Fruit fly (Drosophila melanogaster) whole organism, wandering third instar larva: ENCODE measurements around the gene CG6972.

ENCODE experiments used
- Abd-B ChIP-seq: fragments of >200 bp; optimal IDR thresholded peaks from 2 replicates; lab custom pipeline; 2017; ENCODE audit warnings: missing biosample characterization, missing genetic modification characterization
- CG32264 ChIP-seq: fragments of 200-800 bp; sonication (Bioruptor generic); optimal IDR thresholded peaks from 2 replicates; lab custom pipeline; 2016; ENCODE audit warnings: missing biosample characterization, missing genetic modification characterization
- CG9705 ChIP-seq: fragments of 200-800 bp; sonication (Bioruptor generic); optimal IDR thresholded peaks from 2 replicates; lab custom pipeline; 2018; ENCODE audit warnings: missing biosample characterization, mild to moderate bottlenecking, missing genetic modification characterization
- CrebA ChIP-seq: fragments of 200-800 bp; sonication (Bioruptor generic); optimal IDR thresholded peaks from 2 replicates; lab custom pipeline; 2016; ENCODE audit warnings: missing biosample characterization, mild to moderate bottlenecking, missing genetic modification characterization, borderline replicate concordance
- GATAd ChIP-seq: sonication (Bioruptor generic); optimal IDR thresholded peaks from 2 replicates; lab custom pipeline; 2016; ENCODE audit warnings: missing biosample characterization, missing genetic modification characterization
- HLH106 ChIP-seq: fragments of 200-800 bp; optimal IDR thresholded peaks from 3 replicates; lab custom pipeline; 2019; ENCODE audit warnings: missing biosample characterization, mild to moderate bottlenecking, missing genetic modification characterization, moderate library complexity
- Hnf4 ChIP-seq: fragments of 200-800 bp; sonication (Bioruptor generic); optimal IDR thresholded peaks from 2 replicates; lab custom pipeline; 2016; ENCODE audit warnings: missing biosample characterization, mild to moderate bottlenecking, missing genetic modification characterization
- Hr78 ChIP-seq: fragments of >200 bp; optimal IDR thresholded peaks from 2 replicates; lab custom pipeline; 2017; ENCODE audit warnings: missing biosample characterization, missing genetic modification characterization
- Hr83 ChIP-seq: fragments of 200-300 bp; sonication (Bioruptor generic); optimal IDR thresholded peaks from 2 replicates; lab custom pipeline; 2016; ENCODE audit warnings: missing biosample characterization, mild to moderate bottlenecking, missing genetic modification characterization, moderate library complexity; ENCODE audit not compliant: poor library complexity, severe bottlenecking
- Jra ChIP-seq: sonication (Bioruptor generic); optimal IDR thresholded peaks from 2 replicates; lab custom pipeline; 2016; ENCODE audit warnings: missing biosample characterization, missing genetic modification characterization
- Mio ChIP-seq: sonication (Bioruptor generic); optimal IDR thresholded peaks from 2 replicates; lab custom pipeline; 2016; ENCODE audit warnings: missing biosample characterization, missing genetic modification characterization
- Myc ChIP-seq: fragments of >200 bp; optimal IDR thresholded peaks from 2 replicates; lab custom pipeline; 2017
- OdsH ChIP-seq: fragments of 200-800 bp; sonication (Bioruptor generic); optimal IDR thresholded peaks from 2 replicates; lab custom pipeline; 2016; ENCODE audit warnings: missing biosample characterization, mild to moderate bottlenecking, missing genetic modification characterization
- Rel ChIP-seq, 2 experiments: fragments of 200-800 bp; sonication (Bioruptor generic) in 1 of 2; optimal IDR thresholded peaks; 2 replicates in 1 of 2; 3 replicates in 1 of 2; lab custom pipeline; 2016 to 2019; ENCODE audit warnings: mild to moderate bottlenecking in 2 of 2, missing biosample characterization in 2 of 2, missing genetic modification characterization in 2 of 2, moderate library complexity in 1 of 2
- Sp1 ChIP-seq: fragments of 200-800 bp; sonication (Bioruptor generic); optimal IDR thresholded peaks from 3 replicates; lab custom pipeline; 2019; ENCODE audit warnings: missing biosample characterization, mild to moderate bottlenecking, missing genetic modification characterization, moderate library complexity
- Vsx2 ChIP-seq: fragments of 200-300, 225-300 bp; sonication (Bioruptor generic); optimal IDR thresholded peaks from 2 replicates; lab custom pipeline; 2018; ENCODE audit warnings: missing biosample characterization, missing genetic modification characterization; ENCODE audit not compliant: partially characterized antibody
- br ChIP-seq: fragments of 200-800 bp; sonication (Bioruptor generic); optimal IDR thresholded peaks from 2 replicates; lab custom pipeline; 2016; ENCODE audit warnings: missing biosample characterization, missing genetic modification characterization
- dl ChIP-seq, 2 experiments: fragments of 175-275, 200-275 bp in 1 of 2; fragments of 200-275 bp in 1 of 2; sonication (Bioruptor generic); optimal IDR thresholded peaks; lab custom pipeline; 2018; ENCODE audit warnings: mild to moderate bottlenecking in 2 of 2, missing biosample characterization in 2 of 2, missing genetic modification characterization in 2 of 2, moderate library complexity in 2 of 2; ENCODE audit not compliant: partially characterized antibody in 2 of 2, insufficient read depth in 1 of 2
- dmrt93B ChIP-seq: fragments of 200-800 bp; sonication (Bioruptor generic); optimal IDR thresholded peaks from 2 replicates; lab custom pipeline; 2018; ENCODE audit warnings: missing biosample characterization, mild to moderate bottlenecking, missing genetic modification characterization
- dsf ChIP-seq: sonication (Bioruptor generic); optimal IDR thresholded peaks from 2 replicates; lab custom pipeline; 2016; ENCODE audit warnings: missing biosample characterization, missing genetic modification characterization, borderline replicate concordance
- ey ChIP-seq: fragments of 200-800 bp; sonication (Bioruptor generic); optimal IDR thresholded peaks from 2 replicates; lab custom pipeline; 2016; ENCODE audit warnings: missing biosample characterization, missing genetic modification characterization
- foxo ChIP-seq, 2 experiments: fragments of 200-800 bp; sonication (Bioruptor generic); optimal IDR thresholded peaks; 2 replicates in 1 of 2; 3 replicates in 1 of 2; lab custom pipeline; 2016 to 2017; ENCODE audit warnings: missing biosample characterization in 2 of 2, missing genetic modification characterization in 2 of 2
- fru ChIP-seq: fragments of 200-800 bp; sonication (Bioruptor generic); optimal IDR thresholded peaks from 3 replicates; lab custom pipeline; 2016; ENCODE audit warnings: missing biosample characterization, mild to moderate bottlenecking, missing genetic modification characterization
- h ChIP-seq: fragments of 200-800 bp; sonication (Bioruptor generic); optimal IDR thresholded peaks from 3 replicates; lab custom pipeline; 2016; ENCODE audit warnings: missing biosample characterization, mild to moderate bottlenecking, missing genetic modification characterization
- lola ChIP-seq: fragments of >200 bp; optimal IDR thresholded peaks from 2 replicates; lab custom pipeline; 2017; ENCODE audit warnings: missing biosample characterization, missing genetic modification characterization
- pan ChIP-seq: fragments of >200 bp; optimal IDR thresholded peaks from 2 replicates; lab custom pipeline; 2017
- psq ChIP-seq: fragments of 200-800 bp; sonication (Bioruptor generic); optimal IDR thresholded peaks from 3 replicates; lab custom pipeline; 2017; ENCODE audit warnings: missing biosample characterization, mild to moderate bottlenecking, missing genetic modification characterization, moderate library complexity
- rgr ChIP-seq: fragments of 200-800 bp; sonication (Bioruptor generic); optimal IDR thresholded peaks from 3 replicates; lab custom pipeline; 2016; ENCODE audit warnings: missing biosample characterization, mild to moderate bottlenecking, missing genetic modification characterization
- sage ChIP-seq: fragments of 200-800 bp; sonication (Bioruptor generic); optimal IDR thresholded peaks from 2 replicates; lab custom pipeline; 2016; ENCODE audit warnings: missing biosample characterization, mild to moderate bottlenecking, missing genetic modification characterization
- sv ChIP-seq: fragments of 200-800 bp; sonication (Bioruptor generic); optimal IDR thresholded peaks from 3 replicates; lab custom pipeline; 2016; ENCODE audit warnings: missing biosample characterization, missing genetic modification characterization
- tai ChIP-seq: sonication (Bioruptor generic); optimal IDR thresholded peaks from 2 replicates; lab custom pipeline; 2016; ENCODE audit warnings: missing biosample characterization, missing genetic modification characterization
- usp ChIP-seq: fragments of >200 bp; optimal IDR thresholded peaks from 2 replicates; lab custom pipeline; 2017; ENCODE audit warnings: missing biosample characterization, missing genetic modification characterization
- woc ChIP-seq: sonication (Bioruptor generic); optimal IDR thresholded peaks from 2 replicates; lab custom pipeline; 2016; ENCODE audit warnings: missing biosample characterization, mild to moderate bottlenecking, missing genetic modification characterization

The CG6972 gene

dm6 chr3R:22684044-22684947 is 17.5 kb upstream of the CG6972 start:
- TF ChIP-seq tai (GFP tag; lab: Kevin White, UChicago): no peak
- TF ChIP-seq CrebA (GFP tag; lab: Kevin White, UChicago): no peak
- TF ChIP-seq psq (GFP tag; lab: Kevin White, UChicago): no peak
- no peak for TF ChIP-seq HLH106 (tag; lab: Kevin White, UChicago)
- TF ChIP-seq sv (GFP tag; lab: Kevin White, UChicago): no peak
- TF ChIP-seq CG9705 (GFP tag; lab: Kevin White, UChicago): peak; percentile 10
- TF ChIP-seq GATAd: no peak
- TF ChIP-seq Rel (GFP tag; optimal IDR thresholded peaks at IDR 0.05; lab: Kevin White, UChicago): no peak
- peak; percentile 75 for TF ChIP-seq Rel (tag; optimal IDR thresholded peaks at IDR 0.05; lab: Kevin White, UChicago)
- TF ChIP-seq dsf (GFP tag; lab: Kevin White, UChicago): no peak
- TF ChIP-seq foxo (GFP tag; optimal IDR thresholded peaks at IDR 0.05; lab: Kevin White, UChicago): peak in 1 of 2 experiments; percentile 33
- no peak for TF ChIP-seq lola (GFP tag; lab: Kevin White, UChicago)
- TF ChIP-seq woc (GFP tag; lab: Kevin White, UChicago): no peak
- no peak for TF ChIP-seq CG32264 (GFP tag; lab: Kevin White, UChicago)
- TF ChIP-seq usp (GFP tag; lab: Kevin White, UChicago): no peak
- TF ChIP-seq dl (GFP tag; optimal IDR thresholded peaks at IDR 0.05; lab: Kevin White, UChicago; ENCODE audit: insufficient read depth in 1 of 2, partially characterized antibody in 2 of 2): no peak
- no peak for TF ChIP-seq Hr78
- peak; percentile 31 for TF ChIP-seq h
- TF ChIP-seq Sp1 (GFP tag; lab: Kevin White, UChicago): no peak
- TF ChIP-seq Jra: peak; percentile 17
- TF ChIP-seq OdsH (GFP tag; lab: Kevin White, UChicago): no peak

- no peak for TF ChIP-seq usp (GFP tag; lab: Kevin White, UChicago)
- TF ChIP-seq dsf (GFP tag; lab: Kevin White, UChicago): no peak
Observed at dm6 chr3R:22684948-22685253, 16.9 kb upstream of the CG6972 start.

- TF ChIP-seq CG32264 (GFP tag; lab: Kevin White, UChicago) (no peak), Rel (GFP tag; optimal IDR thresholded peaks at IDR 0.05; lab: Kevin White, UChicago) (no peak), Rel (tag; optimal IDR thresholded peaks at IDR 0.05; lab: Kevin White, UChicago) (peak; percentile 57), GATAd (no peak), sv (GFP tag; lab: Kevin White, UChicago) (peak; percentile 47), woc (GFP tag; lab: Kevin White, UChicago) (peak; percentile 42), foxo (GFP tag; optimal IDR thresholded peaks at IDR 0.05; lab: Kevin White, UChicago) (peak in 1 of 2 experiments; percentile 55), Vsx2 (GFP tag; lab: Kevin White, UChicago) (no peak), Abd-B (GFP tag; lab: Kevin White, UChicago) (no peak), Jra (no peak), rgr (GFP tag; lab: Kevin White, UChicago) (peak; percentile 61), OdsH (GFP tag; lab: Kevin White, UChicago) (peak; percentile 58), h (peak; percentile 67), pan (lab: Kevin White, UChicago) (no peak), Myc (lab: Kevin White, UChicago) (no peak), CG9705 (GFP tag; lab: Kevin White, UChicago) (peak; percentile 26), Mio (GFP tag; lab: Kevin White, UChicago) (no peak), Hr83 (GFP tag; lab: Kevin White, UChicago) (peak; percentile 52), fru (GFP tag; lab: Kevin White, UChicago) (peak; percentile 48), dsf (GFP tag; lab: Kevin White, UChicago) (peak; percentile 34), dl (GFP tag; optimal IDR thresholded peaks at IDR 0.05; lab: Kevin White, UChicago; ENCODE audit: insufficient read depth in 1 of 2, partially characterized antibody in 2 of 2) (no peak), sage (no peak), psq (GFP tag; lab: Kevin White, UChicago) (peak; percentile 46), dmrt93B (GFP tag; lab: Kevin White, UChicago) (no peak), ey (GFP tag; lab: Kevin White, UChicago) (peak; percentile 3), Sp1 (GFP tag; lab: Kevin White, UChicago) (peak; percentile 59), br (peak; percentile 60), HLH106 (tag; lab: Kevin White, UChicago) (peak; percentile 64), Hnf4 (GFP tag; lab: Kevin White, UChicago) (no peak)
Observed at dm6 chr3R:22686336-22686874, 15.4 kb upstream of the CG6972 start, which contains the start of the genes Gclm and CG17625. TSS of gene Gclm (minus strand) at chr3R:22686510. TSS of gene CG17625 (plus strand) at chr3R:22686849.
